Worm (Caenorhabditis elegans) whole organism, L1 larva: Measurements from ENCODE around the gene K11H3.2.

Source experiments
- C04F5.9 ChIP-seq: sonication (generic microtip); optimal IDR thresholded peaks from 2 replicates; lab custom pipeline; 2016; ENCODE audit warnings: missing genetic modification characterization, missing compliant biosample characterization
- C16A3.4 ChIP-seq: fragments of 150-350 bp; optimal IDR thresholded peaks from 2 replicates; lab custom pipeline; 2014; ENCODE audit warnings: missing biosample characterization, missing genetic modification characterization
- C34B4.2 ChIP-seq: sonication (generic microtip); optimal IDR thresholded peaks from 2 replicates; lab custom pipeline; 2017; ENCODE audit warnings: mild to moderate bottlenecking, missing genetic modification characterization, missing compliant biosample characterization
- F16B12.6 ChIP-seq: fragments of 150-350 bp; optimal IDR thresholded peaks from 2 replicates; lab custom pipeline; 2014; ENCODE audit warnings: missing biosample characterization, missing genetic modification characterization
- aha-1 ChIP-seq: fragments of 150-350 bp; optimal IDR thresholded peaks from 2 replicates; lab custom pipeline; 2014; ENCODE audit warnings: missing biosample characterization, missing genetic modification characterization
- alr-1 ChIP-seq: fragments of 200-800 bp; sonication (Bioruptor generic); optimal IDR thresholded peaks from 2 replicates; lab custom pipeline; 2018; ENCODE audit warnings: borderline replicate concordance, mild to moderate bottlenecking, missing genetic modification characterization, missing compliant biosample characterization
- blmp-1 ChIP-seq: fragments of 150-350 bp; optimal IDR thresholded peaks from 2 replicates; lab custom pipeline; 2014; ENCODE audit warnings: missing biosample characterization, missing genetic modification characterization
- ceh-63 ChIP-seq: fragments of 200-800 bp; sonication (Bioruptor generic); optimal IDR thresholded peaks from 2 replicates; lab custom pipeline; 2018; ENCODE audit warnings: mild to moderate bottlenecking, missing genetic modification characterization, missing compliant biosample characterization
- ceh-8 ChIP-seq: fragments of 200-800 bp; sonication (Bioruptor generic); optimal IDR thresholded peaks from 2 replicates; lab custom pipeline; 2018; ENCODE audit warnings: mild to moderate bottlenecking, missing genetic modification characterization, moderate library complexity, missing compliant biosample characterization
- ceh-88 ChIP-seq: fragments of 200-800 bp; sonication (Bioruptor generic); IDR thresholded peaks from 2 replicates; pipeline ENCODE4 v1.3.6; 2022; ENCODE audit warnings: missing genetic modification characterization, missing compliant biosample characterization
- ceh-90 ChIP-seq: sonication (generic microtip); optimal IDR thresholded peaks from 2 replicates; lab custom pipeline; 2016; ENCODE audit warnings: missing genetic modification characterization, missing compliant biosample characterization
- dpl-1 ChIP-seq, 3 experiments: fragments of 150-350 bp in 2 of 3; sonication (generic microtip) in 1 of 3; optimal IDR thresholded peaks; 2 replicates each; lab custom pipeline; 2014 to 2017; ENCODE audit warnings: missing biosample characterization in 3 of 3, missing genetic modification characterization in 3 of 3, missing genetic modification reagents in 3 of 3
- dsc-1 ChIP-seq: sonication (generic microtip); optimal IDR thresholded peaks from 2 replicates; lab custom pipeline; 2016; ENCODE audit warnings: mild to moderate bottlenecking, missing genetic modification characterization, missing compliant biosample characterization
- efl-1 ChIP-seq, 4 experiments: fragments of 150-350 bp; optimal IDR thresholded peaks in 3 of 4; peaks in 1 of 4; 1 replicate in 1 of 4; 2 replicates in 3 of 4; lab custom pipeline; 2014; ENCODE audit warnings: missing biosample characterization in 2 of 4, missing genetic modification characterization in 2 of 4, missing genetic modification reagents in 2 of 4
- efl-3 ChIP-seq: fragments of 200-800 bp; sonication (Bioruptor generic); optimal IDR thresholded peaks from 2 replicates; lab custom pipeline; 2018; ENCODE audit warnings: mild to moderate bottlenecking, missing genetic modification characterization, missing compliant biosample characterization
- egl-13 ChIP-seq: sonication (generic microtip); optimal IDR thresholded peaks from 2 replicates; lab custom pipeline; 2016; ENCODE audit warnings: missing genotype, missing genetic modification reagents, missing genetic modification characterization, missing compliant biosample characterization
- egl-27 ChIP-seq, 2 experiments: fragments of 150-350 bp in 1 of 2; sonication (generic microtip); optimal IDR thresholded peaks; 3 replicates each; lab custom pipeline; 2017 to 2018; ENCODE audit warnings: missing biosample characterization in 2 of 2, missing genetic modification characterization in 2 of 2, missing genetic modification reagents in 2 of 2
- elt-2 ChIP-seq: sonication (generic microtip); optimal IDR thresholded peaks from 2 replicates; lab custom pipeline; 2016; ENCODE audit warnings: missing genetic modification characterization, mild to moderate bottlenecking, inconsistent platforms, missing compliant biosample characterization, missing genetic modification reagents
- ets-5 ChIP-seq: fragments of 200-800 bp; sonication (Bioruptor generic); IDR thresholded peaks from 2 replicates; pipeline ENCODE4 v1.3.6; 2022; ENCODE audit warnings: missing genetic modification characterization, missing compliant biosample characterization
- grh-1 ChIP-seq: fragments of 200-800 bp; sonication (Bioruptor generic); IDR thresholded peaks from 2 replicates; pipeline ENCODE4 v1.3.6; 2022; ENCODE audit warnings: missing genetic modification reagents, missing genetic modification characterization, missing compliant biosample characterization
- hlh-4 ChIP-seq: sonication (generic microtip); optimal IDR thresholded peaks from 2 replicates; lab custom pipeline; 2016; ENCODE audit warnings: mild to moderate bottlenecking, missing genetic modification characterization, missing compliant biosample characterization
- hpl-2 ChIP-seq: fragments of 150-350 bp; optimal IDR thresholded peaks from 2 replicates; lab custom pipeline; 2014; ENCODE audit warnings: missing biosample characterization, missing genetic modification reagents, missing genetic modification characterization
- jun-1 ChIP-seq: fragments of 150-350 bp; optimal IDR thresholded peaks from 2 replicates; lab custom pipeline; 2014; ENCODE audit warnings: missing biosample characterization, missing genetic modification reagents, missing genetic modification characterization
- lin-13 ChIP-seq: fragments of 150-350 bp; optimal IDR thresholded peaks from 2 replicates; lab custom pipeline; 2014; ENCODE audit warnings: missing biosample characterization, missing genetic modification reagents, missing genetic modification characterization
- lin-14 ChIP-seq: fragments of 200-800 bp; sonication (Bioruptor generic); optimal IDR thresholded peaks from 2 replicates; lab custom pipeline; 2018; ENCODE audit warnings: mild to moderate bottlenecking, missing genetic modification characterization, moderate library complexity, missing compliant biosample characterization
- lir-3 ChIP-seq: sonication (generic microtip); optimal IDR thresholded peaks from 2 replicates; lab custom pipeline; 2016; ENCODE audit warnings: mild to moderate bottlenecking, missing genetic modification characterization, moderate library complexity, missing compliant biosample characterization; ENCODE audit not compliant: poor library complexity
- lsy-2 ChIP-seq, 2 experiments: fragments of 150-350 bp; optimal IDR thresholded peaks; 2 replicates each; lab custom pipeline; 2014; ENCODE audit warnings: missing biosample characterization in 2 of 2, missing genetic modification characterization in 2 of 2
- nhr-11 ChIP-seq: fragments of 150-350 bp; optimal IDR thresholded peaks from 2 replicates; lab custom pipeline; 2014; ENCODE audit warnings: missing biosample characterization, missing genetic modification characterization
- nhr-20 ChIP-seq: sonication (generic microtip); optimal IDR thresholded peaks from 2 replicates; lab custom pipeline; 2016; ENCODE audit warnings: mild to moderate bottlenecking, missing genetic modification characterization, missing compliant biosample characterization
- nhr-237 ChIP-seq: fragments of 150-350 bp; optimal IDR thresholded peaks from 2 replicates; lab custom pipeline; 2014; ENCODE audit warnings: missing biosample characterization, missing genetic modification characterization
- nhr-28 ChIP-seq: fragments of 150-350 bp; optimal IDR thresholded peaks from 2 replicates; lab custom pipeline; 2014; ENCODE audit warnings: missing biosample characterization, missing genetic modification characterization
- nhr-47 ChIP-seq: sonication (generic microtip); optimal IDR thresholded peaks from 2 replicates; lab custom pipeline; 2016; ENCODE audit warnings: mild to moderate bottlenecking, missing genetic modification characterization, moderate library complexity, missing compliant biosample characterization
- nhr-71 ChIP-seq: sonication (generic microtip); optimal IDR thresholded peaks from 2 replicates; lab custom pipeline; 2016; ENCODE audit warnings: mild to moderate bottlenecking, missing genetic modification characterization, moderate library complexity, missing compliant biosample characterization
- nhr-76 ChIP-seq: sonication (generic microtip); optimal IDR thresholded peaks from 2 replicates; lab custom pipeline; 2017; ENCODE audit warnings: missing biosample characterization, missing genetic modification characterization
- nhr-84 ChIP-seq: sonication (generic microtip); optimal IDR thresholded peaks from 2 replicates; lab custom pipeline; 2017; ENCODE audit warnings: missing biosample characterization, missing genetic modification characterization
- nhr-85 ChIP-seq: sonication (generic microtip); peaks from one replicate; lab custom pipeline; 2016; ENCODE audit warnings: missing genetic modification characterization, inconsistent platforms, missing compliant biosample characterization
- pag-3 ChIP-seq: sonication (generic microtip); optimal IDR thresholded peaks from 2 replicates; lab custom pipeline; 2017; ENCODE audit warnings: missing genetic modification characterization, mild to moderate bottlenecking, missing compliant biosample characterization, antibody characterized with exemption, borderline replicate concordance; ENCODE audit not compliant: insufficient read depth
- pax-3 ChIP-seq: fragments of 200-800 bp; sonication (Bioruptor generic); optimal IDR thresholded peaks from 2 replicates; lab custom pipeline; 2018; ENCODE audit warnings: mild to moderate bottlenecking, missing genetic modification characterization, moderate library complexity, missing compliant biosample characterization
- skn-1 ChIP-seq: fragments of 150-350 bp; optimal IDR thresholded peaks from 2 replicates; lab custom pipeline; 2014; ENCODE audit warnings: missing biosample characterization, missing genetic modification characterization
- snpc-4 ChIP-seq: fragments of 150-350 bp; optimal IDR thresholded peaks from 2 replicates; lab custom pipeline; 2014; ENCODE audit warnings: missing biosample characterization, missing genetic modification characterization
- sox-4 ChIP-seq: sonication (generic microtip); optimal IDR thresholded peaks from 2 replicates; lab custom pipeline; 2016; ENCODE audit warnings: missing genetic modification characterization, missing compliant biosample characterization
- sptf-1 ChIP-seq: fragments of 150-350 bp; optimal IDR thresholded peaks from 2 replicates; lab custom pipeline; 2014; ENCODE audit warnings: missing biosample characterization, missing genetic modification characterization
- sup-37 ChIP-seq: fragments of 200-800 bp; sonication (Bioruptor generic); optimal IDR thresholded peaks from 2 replicates; lab custom pipeline; 2018; ENCODE audit warnings: mild to moderate bottlenecking, missing genetic modification characterization, missing compliant biosample characterization
- tbx-2 ChIP-seq: sonication (generic microtip); optimal IDR thresholded peaks from 2 replicates; lab custom pipeline; 2016; ENCODE audit warnings: missing genetic modification characterization, missing compliant biosample characterization
- tlp-1 ChIP-seq: fragments of 150-350 bp; optimal IDR thresholded peaks from 2 replicates; lab custom pipeline; 2014; ENCODE audit warnings: missing biosample characterization, missing genetic modification characterization
- unc-30 ChIP-seq: sonication (generic microtip); optimal IDR thresholded peaks from 2 replicates; lab custom pipeline; 2017; ENCODE audit warnings: missing biosample characterization, missing genetic modification characterization
- unc-62 ChIP-seq: fragments of 150-350 bp; optimal IDR thresholded peaks from 2 replicates; lab custom pipeline; 2014; ENCODE audit warnings: missing biosample characterization, missing genetic modification reagents, missing genetic modification characterization
- unc-86 ChIP-seq: sonication (generic microtip); optimal IDR thresholded peaks from 2 replicates; lab custom pipeline; 2016; ENCODE audit warnings: missing genetic modification characterization, missing compliant biosample characterization
- unc-98 ChIP-seq: fragments of 200-800 bp; sonication (Bioruptor generic); IDR thresholded peaks from 2 replicates; pipeline ENCODE4 v1.3.6; 2022; ENCODE audit warnings: missing genetic modification characterization, missing compliant biosample characterization
- zag-1 ChIP-seq: fragments of 150-350 bp; optimal IDR thresholded peaks from 2 replicates; lab custom pipeline; 2014; ENCODE audit warnings: missing biosample characterization, missing genetic modification characterization
- zip-4 ChIP-seq: fragments of 200-800 bp; sonication (Bioruptor generic); optimal IDR thresholded peaks from 2 replicates; lab custom pipeline; 2018; ENCODE audit warnings: mild to moderate bottlenecking, missing genetic modification characterization, moderate library complexity, missing compliant biosample characterization

K11H3.2 gene

ce11 chrIII:9804997-9805610 is 41.1 kb upstream of the K11H3.2 start, which contains the start of gene riok-3 (continued):
- TF ChIP-seq unc-86 (tag; lab: Kevin White, UChicago), result no peak
- no peak for TF ChIP-seq alr-1 (tag; lab: Kevin White, UChicago)
- TF ChIP-seq lin-14 (GFP tag; lab: Kevin White, UChicago), result no peak
- no peak for TF ChIP-seq nhr-76
- TF ChIP-seq C34B4.2 (tag; lab: Kevin White, UChicago), result no peak
- peak; percentile 63 for TF ChIP-seq nhr-85 (tag; lab: Kevin White, UChicago)
- TF ChIP-seq nhr-71 (tag; lab: Kevin White, UChicago), result peak; percentile 42
- no peak for TF ChIP-seq jun-1 (tag; lab: Kevin White, UChicago)
- no peak for TF ChIP-seq ceh-8 (GFP tag; lab: Kevin White, UChicago)
- peak; percentile 29 for TF ChIP-seq zip-4 (GFP tag; lab: Kevin White, UChicago)
- TF ChIP-seq C16A3.4 (tag; lab: Kevin White, UChicago), result no peak
- no peak for TF ChIP-seq ceh-90
- no peak for TF ChIP-seq aha-1 (tag; lab: Kevin White, UChicago)
- TF ChIP-seq nhr-84 (tag; lab: Kevin White, UChicago), result no peak
- no peak for TF ChIP-seq elt-2 (tag; lab: Kevin White, UChicago)
- no peak for TF ChIP-seq sox-4 (tag; lab: Kevin White, UChicago)
- no peak for TF ChIP-seq pax-3 (tag; lab: Kevin White, UChicago)
- no peak for TF ChIP-seq zag-1 (tag; lab: Kevin White, UChicago)
- peak in 1 of 2 experiments; percentile 11 for TF ChIP-seq efl-1 (optimal IDR thresholded peaks at IDR 0.05; lab: Kevin White, UChicago)
- TF ChIP-seq efl-1 (GFP tag; optimal IDR thresholded peaks at IDR 0.05 in 1 of 2; lab: Kevin White, UChicago), result peak in 1 of 2 experiments; percentile 71
- no peak for TF ChIP-seq ceh-63 (GFP tag; lab: Kevin White, UChicago)
- no peak for TF ChIP-seq pag-3 (tag; lab: Kevin White, UChicago)
- no peak for TF ChIP-seq nhr-28
- TF ChIP-seq blmp-1 (tag; lab: Kevin White, UChicago), result no peak
- no peak for TF ChIP-seq C04F5.9 (tag; lab: Kevin White, UChicago)
- TF ChIP-seq snpc-4 (tag; lab: Kevin White, UChicago), result no peak
- peak in 1 of 2 experiments; percentile 7 for TF ChIP-seq lsy-2 (tag; optimal IDR thresholded peaks at IDR 0.05; lab: Kevin White, UChicago)
- TF ChIP-seq hlh-4 (tag; lab: Kevin White, UChicago), result no peak
- TF ChIP-seq ets-5 (GFP tag; lab: Robert Waterston, UW), result no peak
- TF ChIP-seq egl-27 (tag; optimal IDR thresholded peaks at IDR 0.05; lab: Kevin White, UChicago), result no peak
- TF ChIP-seq lin-13 (GFP tag; lab: Kevin White, UChicago), result no peak
- no peak for TF ChIP-seq dsc-1 (tag; lab: Kevin White, UChicago)
- TF ChIP-seq nhr-47, result no peak
- no peak for TF ChIP-seq F16B12.6 (tag; lab: Kevin White, UChicago)
- TF ChIP-seq nhr-11, result no peak
- TF ChIP-seq grh-1 (GFP tag; lab: Robert Waterston, UW), result no peak
- TF ChIP-seq ceh-88, result no peak
- TF ChIP-seq efl-3 (GFP tag; lab: Kevin White, UChicago), result no peak
- no peak for TF ChIP-seq dpl-1 (GFP tag; optimal IDR thresholded peaks at IDR 0.05; lab: Kevin White, UChicago)
- TF ChIP-seq unc-30 (tag; lab: Kevin White, UChicago), result no peak
- TF ChIP-seq lir-3 (tag; lab: Kevin White, UChicago), result peak; percentile 18
- no peak for TF ChIP-seq unc-62 (GFP tag; lab: Kevin White, UChicago)
- no peak for TF ChIP-seq sptf-1 (tag; lab: Kevin White, UChicago)
- no peak for TF ChIP-seq hpl-2 (GFP tag; lab: Kevin White, UChicago)
- TF ChIP-seq nhr-20, result no peak
- no peak for TF ChIP-seq skn-1 (tag; lab: Kevin White, UChicago)
- TF ChIP-seq tlp-1, result no peak
- TF ChIP-seq unc-98 (GFP tag; lab: Robert Waterston, UW), result no peak
- no peak for TF ChIP-seq sup-37 (GFP tag; lab: Kevin White, UChicago)
- no peak for TF ChIP-seq egl-13
- TF ChIP-seq tbx-2 (tag; lab: Kevin White, UChicago), result no peak
- TF ChIP-seq nhr-237 (tag; lab: Kevin White, UChicago), result no peak
